Worm (Caenorhabditis elegans) whole organism, late embryonic: Measurements from ENCODE around the gene acs-15.

ENCODE experiments used
- Y22D7AL.16 ChIP-seq: sonication (generic microtip); optimal IDR thresholded peaks from 2 replicates; lab custom pipeline; 2016; ENCODE audit warnings: missing genetic modification characterization, missing compliant biosample characterization
- ahr-1 ChIP-seq: sonication (generic microtip); optimal IDR thresholded peaks from 2 replicates; lab custom pipeline; 2016; ENCODE audit warnings: missing genetic modification characterization, missing compliant biosample characterization
- ama-1 ChIP-seq: fragments of 150-350 bp; optimal IDR thresholded peaks from 2 replicates; lab custom pipeline; 2014
- ceh-18 ChIP-seq: sonication (generic microtip); optimal IDR thresholded peaks from 2 replicates; lab custom pipeline; 2016; ENCODE audit warnings: missing genetic modification characterization, missing compliant biosample characterization
- elt-4 ChIP-seq: sonication (generic microtip); optimal IDR thresholded peaks from 2 replicates; lab custom pipeline; 2016; ENCODE audit warnings: missing genetic modification characterization, missing compliant biosample characterization
- eyg-1 ChIP-seq: sonication (generic microtip); optimal IDR thresholded peaks from 2 replicates; lab custom pipeline; 2016; ENCODE audit warnings: missing genotype, missing genetic modification characterization, missing compliant biosample characterization
- gmeb-2 ChIP-seq: sonication (generic microtip); optimal IDR thresholded peaks from 2 replicates; lab custom pipeline; 2016; ENCODE audit warnings: missing genetic modification characterization, inconsistent platforms, missing compliant biosample characterization
- hlh-30 ChIP-seq: sonication (generic microtip); optimal IDR thresholded peaks from 2 replicates; lab custom pipeline; 2017; ENCODE audit warnings: antibody characterized with exemption, missing genetic modification characterization, missing compliant biosample characterization; ENCODE audit not compliant: insufficient read depth
- lin-11 ChIP-seq: fragments of 200-800 bp; sonication (Bioruptor generic); optimal IDR thresholded peaks from 2 replicates; lab custom pipeline; 2018; ENCODE audit warnings: mild to moderate bottlenecking, missing genetic modification characterization, missing compliant biosample characterization
- npax-4 ChIP-seq: sonication (generic microtip); optimal IDR thresholded peaks from 2 replicates; lab custom pipeline; 2016; ENCODE audit warnings: missing genetic modification characterization, missing compliant biosample characterization
- pqm-1 ChIP-seq: sonication (generic microtip); optimal IDR thresholded peaks from 2 replicates; lab custom pipeline; 2016; ENCODE audit warnings: missing genetic modification characterization, missing compliant biosample characterization
- tbx-2 ChIP-seq: sonication (generic microtip); optimal IDR thresholded peaks from 2 replicates; lab custom pipeline; 2016; ENCODE audit warnings: missing genetic modification characterization, missing compliant biosample characterization
- unc-3 ChIP-seq, 2 experiments: fragments of 200-800 bp in 1 of 2; sonication (Bioruptor generic) in 1 of 2; sonication (generic microtip) in 1 of 2; conservative IDR thresholded peaks in 1 of 2; optimal IDR thresholded peaks in 1 of 2; 2 replicates each; pipeline versions ENCODE4 v1.3.6 to Lab custom; 2016 to 2022; ENCODE audit warnings: missing compliant biosample characterization in 2 of 2, missing genetic modification characterization in 2 of 2, missing genetic modification reagents in 1 of 2

DNA sequence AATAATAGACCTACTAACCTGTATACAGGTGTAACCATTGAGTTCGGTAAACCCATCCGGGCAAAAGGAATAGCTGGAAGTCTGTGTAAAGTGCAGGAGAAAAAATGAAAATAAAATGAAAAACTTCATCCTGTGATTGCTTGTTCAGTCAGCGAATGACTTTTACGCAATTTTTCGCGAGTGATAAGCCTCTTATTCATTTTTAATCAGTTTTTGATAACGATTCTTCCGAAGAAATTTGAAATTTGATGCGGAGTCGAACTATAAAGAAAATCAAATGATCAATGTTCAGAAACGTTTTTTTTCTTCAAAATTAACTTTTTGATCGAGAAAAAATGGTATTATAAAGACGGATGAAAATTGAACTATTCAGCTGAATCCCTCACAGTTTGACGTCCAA lies 10.0 kb upstream of the acs-15 start:
- TF ChIP-seq unc-3 (GFP tag; conservative IDR thresholded peaks at IDR 0.05; lab: Robert Waterston, UW) (no peak), unc-3 (tag; optimal IDR thresholded peaks at IDR 0.05; lab: Kevin White, UChicago) (no peak), pqm-1 (tag; lab: Kevin White, UChicago) (no peak), eyg-1 (tag; lab: Kevin White, UChicago) (no peak), Y22D7AL.16 (tag; lab: Kevin White, UChicago) (no peak), tbx-2 (tag; lab: Kevin White, UChicago) (no peak), npax-4 (tag; lab: Kevin White, UChicago) (no peak), elt-4 (tag; lab: Kevin White, UChicago) (no peak), lin-11 (no peak), gmeb-2 (tag; lab: Kevin White, UChicago) (no peak), ama-1 (lab: Kevin White, UChicago) (no peak), ceh-18 (no peak), hlh-30 (tag; lab: Kevin White, UChicago) (no peak), ahr-1 (no peak)
